Fruit fly (Drosophila melanogaster): Measurements from ENCODE around the gene Cftr.
A peak's percentile ranks its signal among the peaks of the same experiment; 100 is the strongest.

Gene Cftr

dm6 chr3R:24544388-24544787 lies 674 bp upstream of the Cftr start, which contains the start of gene Esyt2 (continued):
- TF ChIP-seq ind (GFP tag; optimal IDR thresholded peaks at IDR 0.05) (peak; percentile 27), lilli (GFP tag; optimal IDR thresholded peaks at IDR 0.05) (peak; percentile 10), bsh (GFP tag; optimal IDR thresholded peaks at IDR 0.05) (peak in 1 of 2 experiments; percentile 13), Hand (GFP tag; optimal IDR thresholded peaks at IDR 0.05) (peak; percentile 8), tna (GFP tag; IDR thresholded peaks at IDR 0.05; ENCODE audit: partially characterized antibody) (no peak), Jarid2 (GFP tag; optimal IDR thresholded peaks at IDR 0.05) (peak; percentile 5), br (optimal IDR thresholded peaks at IDR 0.05) (no peak), CG13287 (GFP tag; IDR thresholded peaks at IDR 0.05; ENCODE audit: partially characterized antibody) (no peak; the same call in 1 of the 2 replicates), CG16863 (GFP tag; optimal IDR thresholded peaks at IDR 0.05) (no peak), CG6272 (GFP tag; IDR thresholded peaks at IDR 0.05) (no peak), Meics (GFP tag; optimal IDR thresholded peaks at IDR 0.05) (peak; percentile 73), CG7839 (tag; optimal IDR thresholded peaks at IDR 0.05) (peak; percentile 19), Bgb (GFP tag; IDR thresholded peaks at IDR 0.05; ENCODE audit: partially characterized antibody) (peak; percentile 61), z (GFP tag; IDR thresholded peaks at IDR 0.05) (peak; percentile 95), Dp (GFP tag; optimal IDR thresholded peaks at IDR 0.05) (peak; percentile 56), CG1832 (GFP tag; optimal IDR thresholded peaks at IDR 0.05) (no peak), CG18262 (tag; optimal IDR thresholded peaks at IDR 0.05) (peak; percentile 47), CG4282 (GFP tag; optimal IDR thresholded peaks at IDR 0.05) (no peak), Fer2 (tag; optimal IDR thresholded peaks at IDR 0.05) (no peak), Rfx (GFP tag; IDR thresholded peaks at IDR 0.05) (peak; percentile 76), B-H1 (GFP tag; IDR thresholded peaks at IDR 0.05) (peak; percentile 41; the same call in 1 of the 3 replicates), CG7987 (GFP tag; optimal IDR thresholded peaks at IDR 0.05) (peak; percentile 17), Atf6 (GFP tag; IDR thresholded peaks at IDR 0.05) (peak; percentile 38; the same call in 1 of the 2 replicates), gt (GFP tag; IDR thresholded peaks at IDR 0.05) (no peak), chm (GFP tag; IDR thresholded peaks at IDR 0.05) (no peak), sens (GFP tag) (peak; percentile 38), stc (GFP tag; IDR thresholded peaks at IDR 0.05) (peak; percentile 46; the same call in 1 of the 2 replicates), CG17385 (GFP tag; optimal IDR thresholded peaks at IDR 0.05) (no peak), cas (GFP tag; IDR thresholded peaks at IDR 0.05) (peak; percentile 46; the same call in 1 of the 2 replicates), CG12071 (GFP tag; optimal IDR thresholded peaks at IDR 0.05) (peak; percentile 33), bbx (GFP tag; IDR thresholded peaks at IDR 0.05; ENCODE audit: partially characterized antibody) (peak; percentile 20; the same call in 1 of the 2 replicates), CG13894 (tag; optimal IDR thresholded peaks at IDR 0.05) (peak; percentile 18), CG16779 (GFP tag; IDR thresholded peaks at IDR 0.05) (0 out of 2 replicates have a peak, but pooled peaks have one; percentile 7), ro (GFP tag; IDR thresholded peaks at IDR 0.05) (peak; percentile 22; the same call in 1 of the 2 replicates), MBD-R2 (GFP tag; IDR thresholded peaks at IDR 0.05) (peak; percentile 48; the same call in 1 of the 2 replicates), Lim3 (GFP tag; IDR thresholded peaks at IDR 0.05) (no peak), CG9817 (tag; optimal IDR thresholded peaks at IDR 0.05) (no peak), trem (tag; optimal IDR thresholded peaks at IDR 0.05) (no peak), unpg (GFP tag; optimal IDR thresholded peaks at IDR 0.05) (peak; percentile 55), sob (GFP tag; IDR thresholded peaks at IDR 0.05) (peak; percentile 37; the same call in 1 of the 2 replicates)

DNA sequence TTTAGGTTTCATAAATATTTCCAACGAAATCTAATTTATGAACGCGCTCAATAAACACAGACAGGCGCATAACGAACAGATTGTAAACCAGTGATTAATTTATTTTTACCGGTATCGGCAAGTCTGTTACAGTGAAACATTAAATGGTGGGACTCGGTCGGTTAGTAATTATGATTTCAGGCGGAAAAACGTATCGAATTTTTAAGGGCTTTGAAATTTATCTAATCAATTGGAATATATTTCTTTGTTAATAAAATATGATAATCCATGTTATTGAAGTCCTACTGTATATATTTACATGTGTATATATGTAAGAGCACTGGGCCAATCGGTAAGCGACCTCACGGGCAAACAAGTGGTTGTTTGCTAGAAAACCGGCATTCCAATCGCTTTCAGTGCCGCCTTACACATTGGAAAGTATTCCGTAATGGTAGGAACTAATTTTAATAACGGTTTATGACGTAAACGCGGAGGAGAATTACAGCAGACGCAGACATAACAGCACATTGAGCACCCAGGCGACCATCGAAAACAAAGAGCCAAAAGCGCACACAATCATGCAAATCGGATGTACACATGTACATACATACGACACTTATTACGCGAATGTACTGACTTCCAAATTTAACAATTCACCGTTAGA lies 560 bp downstream of the Cftr start:
- peak; percentile 88 to 89 for TF ChIP-seq Pdp1 (GFP tag; optimal IDR thresholded peaks at IDR 0.05)
- TF ChIP-seq pros (GFP tag; optimal IDR thresholded peaks at IDR 0.05) = no peak
- no peak; the same call in 1 of the 3 replicates for TF ChIP-seq CG17361 (GFP tag; IDR thresholded peaks at IDR 0.05)
- TF ChIP-seq lmd (GFP tag; IDR thresholded peaks at IDR 0.05) = peak; percentile 95
- TF ChIP-seq CG18011 (GFP tag; optimal IDR thresholded peaks at IDR 0.05) = peak; percentile 83
- peak; percentile 81 for TF ChIP-seq CG3838 (GFP tag; optimal IDR thresholded peaks at IDR 0.05)
- TF ChIP-seq CG32772 (GFP tag; IDR thresholded peaks at IDR 0.05) = peak; percentile 93
- peak; percentile 90 for TF ChIP-seq CG5953 (GFP tag; IDR thresholded peaks at IDR 0.05)
- TF ChIP-seq rib (GFP tag; IDR thresholded peaks at IDR 0.05) = peak; percentile 96
- TF ChIP-seq jigr1 (GFP tag; IDR thresholded peaks at IDR 0.05) = peak; percentile 75; the same call in 2 of the 3 replicates
- TF ChIP-seq CG10321 (GFP tag; IDR thresholded peaks at IDR 0.05) = peak; percentile 79
- TF ChIP-seq dmrt99B (tag; optimal IDR thresholded peaks at IDR 0.05) = peak; percentile 95
